Worm (Caenorhabditis elegans): Measurements from ENCODE around the gene rip-1.

ce11 chrIII:10293362-10293761, 34.8 kb upstream of the rip-1 start:
- TF ChIP-seq hlh-30 (tag; optimal IDR thresholded peaks at IDR 0.05; ENCODE audit: insufficient read depth) (no peak), tbx-7 (tag; optimal IDR thresholded peaks at IDR 0.05) (no peak), pha-2 (tag; optimal IDR thresholded peaks at IDR 0.05) (no peak), unc-3 (GFP tag; conservative IDR thresholded peaks at IDR 0.05) (no peak), unc-3 (tag; optimal IDR thresholded peaks at IDR 0.05) (no peak), hlh-15 (tag; optimal IDR thresholded peaks at IDR 0.05) (no peak), pqm-1 (tag; optimal IDR thresholded peaks at IDR 0.05) (no peak), che-1 (tag; optimal IDR thresholded peaks at IDR 0.05) (no peak), fax-1 (tag; optimal IDR thresholded peaks at IDR 0.05) (no peak), syd-9 (tag; optimal IDR thresholded peaks at IDR 0.05) (no peak), hlh-6 (tag; optimal IDR thresholded peaks at IDR 0.05) (no peak), pha-4 (tag; optimal IDR thresholded peaks at IDR 0.05) (no peak), nhr-11 (tag; optimal IDR thresholded peaks at IDR 0.05) (no peak), lin-11 (tag; optimal IDR thresholded peaks at IDR 0.05) (no peak), nhr-232 (tag; optimal IDR thresholded peaks at IDR 0.05) (no peak)
